Fruit fly (Drosophila melanogaster): Measurements from ENCODE around the gene CG43083.

CG43083 gene

DNA sequence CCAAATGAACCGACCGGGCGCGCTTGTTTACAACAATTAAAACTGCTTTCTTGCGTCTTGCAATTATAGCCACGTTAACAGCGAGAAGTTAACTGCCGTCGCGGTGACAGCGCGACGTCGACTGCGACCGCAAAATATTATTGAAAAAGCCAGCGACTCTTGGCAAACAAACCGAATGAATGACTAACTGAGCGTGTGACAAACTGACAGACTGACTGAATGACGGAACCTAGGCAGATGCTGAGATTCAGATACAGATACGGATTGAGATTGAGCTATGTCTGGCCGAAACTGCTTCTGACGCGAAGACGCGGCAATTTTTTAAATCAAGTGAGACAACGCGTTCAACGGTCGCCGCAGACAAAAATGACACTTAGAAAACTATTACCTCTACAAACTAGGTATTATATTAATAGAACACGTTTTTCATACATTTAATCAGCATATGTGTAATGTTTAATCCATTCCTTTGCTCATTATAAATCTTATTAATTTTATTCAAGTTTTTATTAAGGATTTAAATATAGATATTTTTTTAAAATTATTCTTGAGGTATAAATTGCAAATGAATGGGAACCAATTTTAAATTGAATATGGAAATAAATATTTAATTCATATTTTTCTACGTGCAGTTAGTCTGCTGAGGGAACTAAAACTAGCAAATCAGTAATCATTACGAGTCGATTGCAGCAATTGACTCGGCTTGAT, 13.8 kb upstream of the CG43083 start (continued):
- TF ChIP-seq HLHmδ (GFP tag; optimal IDR thresholded peaks at IDR 0.05) (no peak), Dad (GFP tag; optimal IDR thresholded peaks at IDR 0.05) (no peak), Gug (GFP tag; IDR thresholded peaks at IDR 0.05) (no peak), Hr78 (GFP tag; optimal IDR thresholded peaks at IDR 0.05) (no peak), GATAe (GFP tag; conservative IDR thresholded peaks at IDR 0.05) (no peak), CG17361 (GFP tag; IDR thresholded peaks at IDR 0.05) (0 out of 3 replicates have a peak, but pooled peaks have one; percentile 40), vvl (GFP tag; IDR thresholded peaks at IDR 0.05) (no peak), Lhr (GFP tag; optimal IDR thresholded peaks at IDR 0.05) (no peak), CG11695 (GFP tag; IDR thresholded peaks at IDR 0.05) (no peak), CG10274 (GFP tag; optimal IDR thresholded peaks at IDR 0.05) (no peak), CG17829 (tag; optimal IDR thresholded peaks at IDR 0.05) (no peak), CG13296 (GFP tag; optimal IDR thresholded peaks at IDR 0.05) (no peak), Asciz (GFP tag; optimal IDR thresholded peaks at IDR 0.05) (no peak), Abd-B (GFP tag; optimal IDR thresholded peaks at IDR 0.05) (no peak), Fer3 (tag; optimal IDR thresholded peaks at IDR 0.05) (no peak), CG8924 (tag; optimal IDR thresholded peaks at IDR 0.05) (peak; percentile 11), CG4854 (GFP tag; optimal IDR thresholded peaks at IDR 0.05) (no peak), Opbp (GFP tag; IDR thresholded peaks at IDR 0.05; ENCODE audit: partially characterized antibody) (no peak)

- TF ChIP-seq CG10267 (tag; optimal IDR thresholded peaks at IDR 0.05) (no peak), lab (GFP tag; optimal IDR thresholded peaks at IDR 0.05) (peak; percentile 29), cas (GFP tag; IDR thresholded peaks at IDR 0.05) (no peak), dmrt11E (tag; optimal IDR thresholded peaks at IDR 0.05) (peak; percentile 16), CG33557 (GFP tag; optimal IDR thresholded peaks at IDR 0.05) (peak; percentile 2), ham (GFP tag; IDR thresholded peaks at IDR 0.05) (no peak), CG13624 (GFP tag; optimal IDR thresholded peaks at IDR 0.05) (no peak), Med (GFP tag) (peak; percentile 67), mirr (GFP tag; optimal IDR thresholded peaks at IDR 0.05) (peak; percentile 39), chinmo (GFP tag; IDR thresholded peaks at IDR 0.05; ENCODE audit: partially characterized antibody) (peak; percentile 65; the same call in 2 of the 4 replicates), ara (GFP tag; IDR thresholded peaks at IDR 0.05) (peak; percentile 50; the same call in 1 of the 2 replicates), Hmr (GFP tag; optimal IDR thresholded peaks at IDR 0.05) (no peak), so (GFP tag; IDR thresholded peaks at IDR 0.05) (no peak), Dip2 (GFP tag; IDR thresholded peaks at IDR 0.05) (no peak), vnd (GFP tag; IDR thresholded peaks at IDR 0.05; ENCODE audit: partially characterized antibody) (peak; percentile 58; the same call in 2 of the 3 replicates), HmgZ (tag; optimal IDR thresholded peaks at IDR 0.05) (no peak), CG8478 (optimal IDR thresholded peaks at IDR 0.05) (no peak), Xrp1 (GFP tag; IDR thresholded peaks at IDR 0.05) (0 out of 2 replicates have a peak, but pooled peaks have one; percentile 21), CG10321 (GFP tag; IDR thresholded peaks at IDR 0.05) (0 out of 2 replicates have a peak, but pooled peaks have one; percentile 21), CG2678 (tag; optimal IDR thresholded peaks at IDR 0.05) (peak; percentile 5), CG9215 (GFP tag; IDR thresholded peaks at IDR 0.05) (no peak), Hr78 (GFP tag; optimal IDR thresholded peaks at IDR 0.05) (no peak), CG34376 (GFP tag; optimal IDR thresholded peaks at IDR 0.05) (peak; percentile 45), sc (optimal IDR thresholded peaks at IDR 0.05) (no peak), sc (GFP tag; optimal IDR thresholded peaks at IDR 0.05) (peak; percentile 28), sens (GFP tag) (peak; percentile 60), bsh (GFP tag; optimal IDR thresholded peaks at IDR 0.05) (peak in 1 of 2 experiments; percentile 15), exex (tag; optimal IDR thresholded peaks at IDR 0.05) (peak; percentile 84), sim (GFP tag; IDR thresholded peaks at IDR 0.05) (0 out of 2 replicates have a peak, but pooled peaks have one; percentile 10), grn (GFP tag; optimal IDR thresholded peaks at IDR 0.05) (peak; percentile 81), cwo (GFP tag; optimal IDR thresholded peaks at IDR 0.05) (peak; percentile 30), Hey (tag; optimal IDR thresholded peaks at IDR 0.05) (peak; percentile 9)
Measured at dm6 chr3L:15636359-15636758, 12.0 kb upstream of the CG43083 start.
